Fruit fly (Drosophila melanogaster): ENCODE results near the gene bves.

Gene bves

dm6 chrX:21116864-21117464, 63.2 kb downstream of the bves start, which contains the start of the genes unc and CG15445 (continued):
- peak; percentile 74 for TF ChIP-seq sens (GFP tag)
- no peak for TF ChIP-seq Meics (GFP tag; optimal IDR thresholded peaks at IDR 0.05)
- TF ChIP-seq bigmax (GFP tag; optimal IDR thresholded peaks at IDR 0.05) = no peak
- 0 out of 3 replicates have a peak, but pooled peaks have one; percentile 19 for TF ChIP-seq CG7357 (GFP tag; IDR thresholded peaks at IDR 0.05)
- peak; percentile 66; the same call in 2 of the 3 replicates for TF ChIP-seq Doc3 (GFP tag; IDR thresholded peaks at IDR 0.05; ENCODE audit: partially characterized antibody)
- TF ChIP-seq Awh (GFP tag; IDR thresholded peaks at IDR 0.05) = no peak
- TF ChIP-seq scrt (GFP tag; optimal IDR thresholded peaks at IDR 0.05) = no peak
- TF ChIP-seq CG7928 (GFP tag; optimal IDR thresholded peaks at IDR 0.05) = peak; percentile 5
- no peak for TF ChIP-seq CG7786 (GFP tag; optimal IDR thresholded peaks at IDR 0.05)
- TF ChIP-seq hbn (GFP tag; IDR thresholded peaks at IDR 0.05; ENCODE audit: partially characterized antibody) = peak; percentile 70; the same call in 1 of the 2 replicates
- TF ChIP-seq CG42726 (GFP tag; IDR thresholded peaks at IDR 0.05; ENCODE audit: partially characterized antibody) = peak; percentile 96
- TF ChIP-seq gcm2 (GFP tag; optimal IDR thresholded peaks at IDR 0.05) = no peak
- no peak for TF ChIP-seq Hand (GFP tag; optimal IDR thresholded peaks at IDR 0.05)
- no peak for TF ChIP-seq odd (GFP tag; optimal IDR thresholded peaks at IDR 0.05)
- TF ChIP-seq Gsc (GFP tag; IDR thresholded peaks at IDR 0.05) = no peak
- no peak for TF ChIP-seq Bteb2 (GFP tag; optimal IDR thresholded peaks at IDR 0.05)
- no peak for TF ChIP-seq unpg (GFP tag; optimal IDR thresholded peaks at IDR 0.05)
- TF ChIP-seq E2f2 (GFP tag; IDR thresholded peaks at IDR 0.05) = peak; percentile 75
- no peak for TF ChIP-seq Sry-β (GFP tag; optimal IDR thresholded peaks at IDR 0.05)
- peak; percentile 4 for TF ChIP-seq tin (GFP tag; optimal IDR thresholded peaks at IDR 0.05)
- no peak for TF ChIP-seq toy (GFP tag; IDR thresholded peaks at IDR 0.05)
- TF ChIP-seq org-1 (GFP tag; optimal IDR thresholded peaks at IDR 0.05) = no peak
- no peak for TF ChIP-seq maf-S (GFP tag; optimal IDR thresholded peaks at IDR 0.05)
- TF ChIP-seq HmgZ (tag; optimal IDR thresholded peaks at IDR 0.05) = peak; percentile 7
- peak; percentile 93 for TF ChIP-seq Ets65A (GFP tag)
- TF ChIP-seq CG7745 (tag; optimal IDR thresholded peaks at IDR 0.05) = no peak
- TF ChIP-seq hb (GFP tag; IDR thresholded peaks at IDR 0.05; ENCODE audit: partially characterized antibody) = peak; percentile 91
- TF ChIP-seq CG8089 (GFP tag; optimal IDR thresholded peaks at IDR 0.05) = no peak
- no peak for TF ChIP-seq HLHmδ (GFP tag; optimal IDR thresholded peaks at IDR 0.05)
- TF ChIP-seq PHDP (tag; optimal IDR thresholded peaks at IDR 0.05) = no peak
- TF ChIP-seq pita (GFP tag; optimal IDR thresholded peaks at IDR 0.05) = no peak
- TF ChIP-seq ranshi (GFP tag; IDR thresholded peaks at IDR 0.05) = 0 out of 2 replicates have a peak, but pooled peaks have one; percentile 15
- TF ChIP-seq CG4404 (GFP tag; IDR thresholded peaks at IDR 0.05) = no peak
- no peak for TF ChIP-seq cad (GFP tag; optimal IDR thresholded peaks at IDR 0.05)
- no peak for TF ChIP-seq CG17359 (tag; optimal IDR thresholded peaks at IDR 0.05)
- TF ChIP-seq sim (GFP tag; IDR thresholded peaks at IDR 0.05) = no peak
- no peak for TF ChIP-seq sima (GFP tag; optimal IDR thresholded peaks at IDR 0.05)
- no peak for TF ChIP-seq trh (GFP tag; optimal IDR thresholded peaks at IDR 0.05)
- TF ChIP-seq p53 (GFP tag; optimal IDR thresholded peaks at IDR 0.05) = no peak
- TF ChIP-seq salm (tag; optimal IDR thresholded peaks at IDR 0.05) = no peak
- TF ChIP-seq nmo (GFP tag; optimal IDR thresholded peaks at IDR 0.05) = peak; percentile 62
- TF ChIP-seq sisA (GFP tag; IDR thresholded peaks at IDR 0.05) = peak; percentile 43
- TF ChIP-seq CG15479 (GFP tag; optimal IDR thresholded peaks at IDR 0.05) = no peak
- peak; percentile 71 for TF ChIP-seq CG4617 (GFP tag; optimal IDR thresholded peaks at IDR 0.05; ENCODE audit: borderline replicate concordance)
- no peak for TF ChIP-seq CrebB (tag; optimal IDR thresholded peaks at IDR 0.05)
- peak; percentile 27 for TF ChIP-seq CTCF (GFP tag; optimal IDR thresholded peaks at IDR 0.05)
- TF ChIP-seq CG6683 (GFP tag; optimal IDR thresholded peaks at IDR 0.05) = no peak
- peak; percentile 80 for TF ChIP-seq dm (GFP tag; optimal IDR thresholded peaks at IDR 0.05)
- TF ChIP-seq HHEX (GFP tag; optimal IDR thresholded peaks at IDR 0.05) = no peak
- TF ChIP-seq CG3065 (GFP tag; optimal IDR thresholded peaks at IDR 0.05) = no peak
- TF ChIP-seq CG18619 (GFP tag; optimal IDR thresholded peaks at IDR 0.05) = no peak

Data from whole organism, embryonic.